Fruit fly (Drosophila melanogaster) Kc167 (cell line): Measurements from ENCODE around the gene CG18234.

Experiments
- Sin3A ChIP-seq: fragments of >200 bp; optimal IDR thresholded peaks from 2 replicates; lab custom pipeline; 2018; ENCODE audit warnings: missing external identifiers
- h ChIP-seq: fragments of >200 bp; optimal IDR thresholded peaks from 3 replicates; lab custom pipeline; 2018; ENCODE audit warnings: missing external identifiers
- insv ChIP-seq: fragments of >200 bp; optimal IDR thresholded peaks from 3 replicates; lab custom pipeline; 2018; ENCODE audit warnings: missing external identifiers
- psq ChIP-seq: fragments of >200 bp; optimal IDR thresholded peaks from 2 replicates; lab custom pipeline; 2017; ENCODE audit warnings: missing external identifiers
- ttk ChIP-seq: sonication (Bioruptor generic); optimal IDR thresholded peaks from 2 replicates; lab custom pipeline; 2017; ENCODE audit warnings: missing external identifiers

- TF ChIP-seq Sin3A (lab: Kevin White, UChicago) (no peak), ttk (no peak), psq (lab: Kevin White, UChicago) (no peak), h (no peak), insv (lab: Kevin White, UChicago) (no peak)
Measured at dm6 chr3L:18593671-18594070, 9.6 kb upstream of the CG18234 start, which contains the start of gene term.
